Fruit fly (Drosophila melanogaster) whole organism, pupa: ENCODE results near the gene AANATL2.

Experiments used
- CG10348 ChIP-seq: fragments of 200-800 bp; sonication (Bioruptor generic); IDR thresholded peaks from 2 replicates; pipeline ENCODE4 v1.3.6; 2022; ENCODE audit warnings: missing biosample characterization, missing genetic modification characterization
- CG12605 ChIP-seq: fragments of 200-800 bp; sonication (Bioruptor generic); IDR thresholded peaks from 2 replicates; pipeline ENCODE4 v1.3.6; 2022; ENCODE audit warnings: missing biosample characterization, missing genetic modification characterization
- CG14655 ChIP-seq: fragments of 200-800 bp; sonication (Bioruptor generic); optimal IDR thresholded peaks from 3 replicates; lab custom pipeline; 2017; ENCODE audit warnings: mild to moderate bottlenecking, missing biosample characterization, missing genetic modification reagents, missing genetic modification characterization
- CG17806 ChIP-seq: fragments of 200-800 bp; sonication (Bioruptor generic); optimal IDR thresholded peaks from 2 replicates; lab custom pipeline; 2018; ENCODE audit warnings: missing biosample characterization, mild to moderate bottlenecking, missing genetic modification characterization, moderate library complexity
- CG32121 ChIP-seq: fragments of 200-800 bp; sonication (Bioruptor generic); IDR thresholded peaks from 2 replicates; pipeline ENCODE4 v1.3.6; 2022; ENCODE audit warnings: missing biosample characterization, missing genetic modification characterization
- Pif1A ChIP-seq: fragments of 200-800 bp; sonication (Bioruptor generic); optimal IDR thresholded peaks from 3 replicates; lab custom pipeline; 2016; ENCODE audit warnings: missing biosample characterization, missing genetic modification characterization
- Pif1B ChIP-seq: fragments of 200-800 bp; sonication (Bioruptor generic); optimal IDR thresholded peaks from 3 replicates; lab custom pipeline; 2016; ENCODE audit warnings: missing biosample characterization, missing genetic modification characterization
- gl ChIP-seq: fragments of 200-800 bp; sonication (Bioruptor generic); optimal IDR thresholded peaks from 2 replicates; lab custom pipeline; 2018; ENCODE audit warnings: missing biosample characterization, mild to moderate bottlenecking, missing genetic modification characterization

- TF ChIP-seq CG32121: no peak
- TF ChIP-seq Pif1B (GFP tag; lab: Kevin White, UChicago): peak; percentile 8
- no peak for TF ChIP-seq CG12605 (GFP tag; lab: Robert Waterston, UW)
- no peak for TF ChIP-seq CG10348 (GFP tag; lab: Robert Waterston, UW)
- TF ChIP-seq gl (tag; lab: Kevin White, UChicago): no peak
- peak; percentile 27 for TF ChIP-seq CG17806 (tag; lab: Kevin White, UChicago)
- TF ChIP-seq Pif1A (GFP tag; lab: Kevin White, UChicago): peak; percentile 13
- TF ChIP-seq CG14655 (GFP tag; lab: Kevin White, UChicago): peak; percentile 68
Measured at dm6 chr2L:6276815-6277214, 21.2 kb downstream of the AANATL2 start.
